Worm (Caenorhabditis elegans) whole organism, L4/young adult: ENCODE results near the gene mlc-7.

Experiments used
- dao-5 ChIP-seq: sonication (generic microtip); optimal IDR thresholded peaks from 2 replicates; lab custom pipeline; 2016; ENCODE audit warnings: missing genotype, missing genetic modification characterization, moderate library complexity, missing compliant biosample characterization
- him-1 ChIP-seq: sonication (generic microtip); optimal IDR thresholded peaks from 2 replicates; lab custom pipeline; 2016; ENCODE audit warnings: missing genotype, missing genetic modification reagents, missing genetic modification characterization, missing compliant biosample characterization

ce11 chrIII:13733833-13734232 lies 17.4 kb upstream of the mlc-7 start:
- no peak for TF ChIP-seq dao-5 (tag; lab: Kevin White, UChicago)
- no peak for TF ChIP-seq him-1 (tag; lab: Kevin White, UChicago)
